Fruit fly (Drosophila melanogaster): ENCODE measurements around the gene U4-U6-60K.

Gene U4-U6-60K

dm6 chr3L:17529511-17530194, 15.9 kb upstream of the U4-U6-60K start, which contains the start of the genes Edc3 and Nedd4 (continued):
- TF ChIP-seq CG15269 (tag; optimal IDR thresholded peaks at IDR 0.05) (no peak), lola (GFP tag; optimal IDR thresholded peaks at IDR 0.05) (no peak), Sin3A (optimal IDR thresholded peaks at IDR 0.05) (peak; percentile 45), CG11093 (GFP tag; IDR thresholded peaks at IDR 0.05) (no peak), CG30431 (GFP tag; optimal IDR thresholded peaks at IDR 0.05) (no peak), CG11695 (GFP tag; IDR thresholded peaks at IDR 0.05) (no peak), chif (GFP tag; optimal IDR thresholded peaks at IDR 0.05) (no peak), vnd (GFP tag; IDR thresholded peaks at IDR 0.05; ENCODE audit: partially characterized antibody) (no peak), CG2116 (GFP tag; optimal IDR thresholded peaks at IDR 0.05) (peak; percentile 52), sima (GFP tag; optimal IDR thresholded peaks at IDR 0.05) (no peak), YL-1 (GFP tag; optimal IDR thresholded peaks at IDR 0.05) (peak; percentile 96), Gug (GFP tag; IDR thresholded peaks at IDR 0.05) (no peak), CG12299 (tag; optimal IDR thresholded peaks at IDR 0.05) (peak; percentile 23), gce (GFP tag; IDR thresholded peaks at IDR 0.05) (no peak), CG9727 (GFP tag; optimal IDR thresholded peaks at IDR 0.05) (peak; percentile 1), CG14014 (GFP tag; IDR thresholded peaks at IDR 0.05) (no peak), CG12155 (GFP tag; optimal IDR thresholded peaks at IDR 0.05) (no peak), da (GFP tag; optimal IDR thresholded peaks at IDR 0.05) (no peak), pzg (GFP tag; optimal IDR thresholded peaks at IDR 0.05) (peak; percentile 52), wdn (GFP tag; IDR thresholded peaks at IDR 0.05) (no peak), CG11247 (GFP tag; IDR thresholded peaks at IDR 0.05) (no peak), CG9797 (GFP tag; optimal IDR thresholded peaks at IDR 0.05) (peak; percentile 92), CG17361 (GFP tag; IDR thresholded peaks at IDR 0.05) (peak; percentile 60; the same call in 2 of the 3 replicates), tll (GFP tag; optimal IDR thresholded peaks at IDR 0.05) (no peak), oc (tag; optimal IDR thresholded peaks at IDR 0.05) (no peak), Neu2 (GFP tag; optimal IDR thresholded peaks at IDR 0.05; ENCODE audit: borderline replicate concordance) (no peak), CG4617 (GFP tag; optimal IDR thresholded peaks at IDR 0.05; ENCODE audit: borderline replicate concordance) (peak; percentile 71), tap (tag; optimal IDR thresholded peaks at IDR 0.05) (no peak), chn (GFP tag; optimal IDR thresholded peaks at IDR 0.05) (no peak), Nf-YC (tag; optimal IDR thresholded peaks at IDR 0.05) (peak; percentile 54), Antp (GFP tag; optimal IDR thresholded peaks at IDR 0.05) (no peak), CG30403 (GFP tag; optimal IDR thresholded peaks at IDR 0.05) (no peak), CG10565 (GFP tag; optimal IDR thresholded peaks at IDR 0.05) (no peak), lab (GFP tag; optimal IDR thresholded peaks at IDR 0.05) (no peak), CG1529 (GFP tag; optimal IDR thresholded peaks at IDR 0.05) (no peak), ken (GFP tag; IDR thresholded peaks at IDR 0.05) (no peak), luna (GFP tag; optimal IDR thresholded peaks at IDR 0.05) (no peak), CG42726 (GFP tag; IDR thresholded peaks at IDR 0.05; ENCODE audit: partially characterized antibody) (no peak), kah (GFP tag; optimal IDR thresholded peaks at IDR 0.05) (no peak), CG5245 (GFP tag; optimal IDR thresholded peaks at IDR 0.05) (no peak), CG15696 (tag; optimal IDR thresholded peaks at IDR 0.05) (peak; percentile 34), ro (GFP tag; IDR thresholded peaks at IDR 0.05) (no peak), CG18619 (GFP tag; optimal IDR thresholded peaks at IDR 0.05) (peak; percentile 25), CG30020 (tag; optimal IDR thresholded peaks at IDR 0.05) (peak; percentile 30), Hr3 (GFP tag; optimal IDR thresholded peaks at IDR 0.05) (no peak), CTCF (GFP tag; optimal IDR thresholded peaks at IDR 0.05) (peak; percentile 38), B-H1 (GFP tag; IDR thresholded peaks at IDR 0.05) (no peak), nau (GFP tag; optimal IDR thresholded peaks at IDR 0.05) (no peak), CG7963 (GFP tag; IDR thresholded peaks at IDR 0.05; ENCODE audit: partially characterized antibody) (no peak), gcm2 (GFP tag; optimal IDR thresholded peaks at IDR 0.05) (no peak), ci (GFP tag; IDR thresholded peaks at IDR 0.05) (no peak)
